Fruit fly (Drosophila melanogaster): ENCODE data around the gene Rfk.

DNA sequence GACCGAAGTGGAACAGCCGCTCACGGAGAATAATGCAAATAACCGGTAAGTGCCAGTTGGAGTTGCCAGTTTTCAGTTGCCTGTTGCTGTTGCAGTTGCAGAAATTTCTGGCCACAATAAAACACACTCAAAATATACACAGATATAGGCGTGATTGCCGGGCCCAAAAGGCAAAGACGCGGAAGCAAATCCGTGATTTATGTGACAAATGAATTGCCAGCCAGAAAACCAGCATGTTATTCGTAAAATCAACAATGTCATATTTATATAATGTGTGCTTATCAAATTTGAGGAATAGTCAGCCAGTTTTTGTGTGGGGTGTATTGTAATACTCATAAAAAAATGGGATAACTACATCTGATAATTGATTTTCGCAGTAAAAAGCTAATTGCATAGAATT is 18.5 kb downstream of the Rfk start:
- TF ChIP-seq psq (optimal IDR thresholded peaks at IDR 0.05) (no peak), h (optimal IDR thresholded peaks at IDR 0.05) (no peak), Sin3A (optimal IDR thresholded peaks at IDR 0.05) (no peak), insv (optimal IDR thresholded peaks at IDR 0.05) (no peak), ttk (optimal IDR thresholded peaks at IDR 0.05) (no peak)

All from Kc167 (cell line).